Worm (Caenorhabditis elegans) whole organism, mixed stage, embryonic: ENCODE results near the gene sra-33.

Experiments used
- pha-4 ChIP-seq: fragments of 150-350 bp; optimal IDR thresholded peaks from 2 replicates; lab custom pipeline; 2018; ENCODE audit warnings: missing biosample characterization, missing genetic modification reagents, missing genetic modification characterization
- sptf-1 ChIP-seq: sonication (generic microtip); optimal IDR thresholded peaks from 2 replicates; lab custom pipeline; 2017; ENCODE audit warnings: mild to moderate bottlenecking, missing genetic modification characterization, moderate library complexity, missing compliant biosample characterization

DNA sequence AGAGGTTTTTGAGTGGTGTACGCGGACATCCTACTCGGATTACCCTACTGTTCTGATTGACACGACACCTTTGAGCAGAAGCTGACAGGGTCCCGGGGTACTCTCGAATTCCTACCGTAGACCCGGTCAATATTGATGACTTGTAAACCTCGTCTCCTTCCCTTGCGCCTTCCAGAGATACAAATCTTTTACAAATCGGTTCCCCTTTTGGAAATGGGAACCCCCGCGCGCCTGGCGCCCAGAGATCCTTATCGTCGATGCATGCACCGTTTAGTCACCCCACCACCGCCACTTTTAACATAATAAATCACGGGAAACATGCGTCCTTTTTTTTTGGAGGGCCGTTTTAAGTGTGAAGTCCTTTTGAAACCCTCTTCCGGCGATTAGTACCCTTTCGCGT, 36.0 kb upstream of the sra-33 start:
- TF ChIP-seq pha-4 (tag; lab: Kevin White, UChicago), result no peak
- TF ChIP-seq sptf-1 (tag; lab: Kevin White, UChicago), result no peak
